Worm (Caenorhabditis elegans): Measurements from ENCODE around the gene pac-1.

Gene pac-1

DNA sequence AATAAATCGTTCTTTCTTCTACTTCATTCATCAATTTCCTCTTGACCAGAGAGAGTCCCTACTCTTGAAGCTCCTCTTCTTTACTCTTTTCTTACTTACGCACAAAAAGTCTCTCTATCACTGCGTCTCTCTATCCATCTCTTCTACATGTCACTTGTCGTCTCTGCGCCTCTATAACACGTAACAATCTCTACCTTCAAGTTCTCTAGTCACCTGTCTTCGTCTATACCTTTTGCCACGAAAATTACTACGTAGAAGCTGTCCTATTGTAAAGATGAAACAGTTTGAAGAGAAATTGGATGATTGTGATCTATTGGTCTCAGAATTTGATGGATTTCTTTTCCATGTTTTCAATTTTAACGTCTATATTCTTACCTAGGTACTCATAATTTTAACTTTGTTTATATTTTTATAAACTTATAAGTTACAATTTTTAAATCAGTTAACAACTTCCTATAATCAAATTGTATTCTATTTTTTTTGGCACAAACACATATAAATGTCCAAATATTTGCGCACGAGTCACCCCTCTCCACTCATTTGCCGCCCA is 62.1 kb downstream of the pac-1 start, which contains the start of gene C02D5.2:
Gene C02D5.2, plus strand, starts transcription at position 500 of the 550 bp plus-strand sequence.
- no peak for TF ChIP-seq ztf-3 (GFP tag; optimal IDR thresholded peaks at IDR 0.05)
- TF ChIP-seq T26A5.8 (tag; optimal IDR thresholded peaks at IDR 0.05), result no peak
- no peak for TF ChIP-seq rcor-1 (GFP tag; IDR thresholded peaks at IDR 0.05)
- peak; percentile 1 for TF ChIP-seq nhr-80 (tag; optimal IDR thresholded peaks at IDR 0.05)
- TF ChIP-seq hmg-1.2 (GFP tag; IDR thresholded peaks at IDR 0.05), result peak; percentile 78; the same call in 1 of the 2 replicates

DNA sequence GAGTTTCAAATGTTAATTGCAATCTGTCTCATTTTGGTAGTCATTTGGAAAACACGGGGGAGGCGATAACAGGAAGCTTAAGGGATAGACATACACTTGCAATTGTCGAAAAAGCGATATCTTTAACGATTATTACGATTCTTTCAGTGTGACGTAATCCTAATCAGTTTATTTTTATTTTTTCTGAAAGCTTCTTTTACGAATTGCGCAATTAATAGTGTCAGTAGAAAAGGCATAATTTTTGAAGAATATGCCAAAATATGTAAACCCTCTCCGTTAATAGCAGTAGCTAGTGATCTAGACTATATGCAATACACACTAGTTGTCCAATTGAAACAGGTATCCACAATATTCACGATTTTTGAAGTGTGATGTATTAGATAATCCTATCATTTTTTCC is 65.6 kb downstream of the pac-1 start:
- TF ChIP-seq lsl-1 (GFP tag; optimal IDR thresholded peaks at IDR 0.05), result no peak
- TF ChIP-seq nfyb-1 (GFP tag; IDR thresholded peaks at IDR 0.05), result no peak
- TF ChIP-seq attf-6 (GFP tag; IDR thresholded peaks at IDR 0.05), result no peak
- no peak for TF ChIP-seq lin-26 (GFP tag; IDR thresholded peaks at IDR 0.05)
- TF ChIP-seq pbrm-1 (GFP tag; IDR thresholded peaks at IDR 0.05), result no peak
- TF ChIP-seq hmg-20 (GFP tag; IDR thresholded peaks at IDR 0.05), result no peak
- no peak for TF ChIP-seq gei-17 (GFP tag; optimal IDR thresholded peaks at IDR 0.05)
- TF ChIP-seq mes-4 (tag; optimal IDR thresholded peaks at IDR 0.05), result no peak

DNA sequence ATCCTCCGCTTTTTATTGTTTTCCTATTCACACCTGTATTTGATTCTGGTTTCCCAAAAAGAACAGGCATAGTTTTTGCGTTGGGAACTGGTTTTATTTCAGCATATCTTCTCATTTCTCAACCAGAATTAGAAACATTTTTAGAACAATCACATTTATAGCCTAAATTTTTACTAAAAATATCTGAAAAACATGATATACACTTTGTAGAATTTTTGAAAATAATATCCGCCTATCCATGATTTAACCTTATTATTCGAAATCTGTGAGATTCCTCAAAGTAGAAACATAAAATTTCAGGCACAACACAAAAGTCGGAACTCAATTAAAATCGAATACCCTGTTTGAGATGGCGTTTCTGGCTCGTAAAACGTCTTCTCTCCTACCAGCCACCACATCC is 66.0 kb downstream of the pac-1 start, which contains the start of gene acdh-6:
Gene acdh-6, plus strand, starts transcription at position 301 of the 400 bp plus-strand sequence.
- TF ChIP-seq pbrm-1 (GFP tag; IDR thresholded peaks at IDR 0.05), result no peak
- no peak for TF ChIP-seq cebp-2 (GFP tag; IDR thresholded peaks at IDR 0.05)
- TF ChIP-seq gei-17 (GFP tag; optimal IDR thresholded peaks at IDR 0.05), result no peak

DNA sequence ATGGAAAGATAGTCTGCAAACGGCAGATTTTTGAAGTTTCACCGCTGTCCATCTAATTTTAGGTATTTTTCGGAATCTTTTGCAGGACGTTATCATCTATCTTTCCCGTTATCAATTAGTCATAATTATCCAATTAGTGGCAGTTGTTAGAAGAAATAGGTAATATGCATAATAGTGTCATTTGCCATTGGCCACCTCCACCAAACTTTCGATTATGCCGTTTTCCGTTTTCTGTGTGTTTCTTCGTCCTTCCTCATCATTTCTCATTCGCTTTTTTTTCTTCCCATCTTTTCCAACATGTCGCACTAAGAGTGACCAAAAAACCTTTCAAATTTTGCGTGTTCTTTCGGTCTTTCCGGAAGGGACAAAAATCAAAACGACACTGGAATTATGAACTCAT is 69.6 kb downstream of the pac-1 start:
- TF ChIP-seq lag-1 (GFP tag; IDR thresholded peaks at IDR 0.05) (no peak), somi-1 (GFP tag; optimal IDR thresholded peaks at IDR 0.05) (no peak), ZK185.1 (tag; optimal IDR thresholded peaks at IDR 0.05; ENCODE audit: poor library complexity, severe bottlenecking) (no peak), athp-1 (tag; optimal IDR thresholded peaks at IDR 0.05) (no peak)

All from whole organism, young adult.